Fruit fly (Drosophila melanogaster) whole organism, embryonic: ENCODE data around the gene CG15696.
A peak's percentile ranks its signal among the peaks of the same experiment; 100 is the strongest.

Experiments
- BEAF-32 ChIP-seq: fragments of 200-800 bp; sonication (Bioruptor generic); optimal IDR thresholded peaks from 3 replicates; lab custom pipeline; 2017; ENCODE audit warnings: missing biosample characterization, missing genetic modification characterization, mild to moderate bottlenecking, moderate library complexity, missing genetic modification reagents
- BtbVII ChIP-seq: fragments of 200-800 bp; sonication (Bioruptor generic); optimal IDR thresholded peaks from 3 replicates; lab custom pipeline; 2017; ENCODE audit warnings: missing biosample characterization, mild to moderate bottlenecking, missing genetic modification characterization
- CG10321 ChIP-seq: fragments of 200-800 bp; sonication (Bioruptor generic); IDR thresholded peaks from 2 replicates; pipeline ENCODE4 v1.3.6; 2022; ENCODE audit warnings: missing biosample characterization, missing genetic modification characterization
- CG10366 ChIP-seq: fragments of 200-800 bp; sonication (Bioruptor generic); IDR thresholded peaks from 2 replicates; pipeline ENCODE4 v1.3.6; 2022; ENCODE audit warnings: missing biosample characterization, missing genetic modification characterization
- CG10462 ChIP-seq: fragments of 200-800 bp; sonication (Bioruptor generic); optimal IDR thresholded peaks from 2 replicates; lab custom pipeline; 2016; ENCODE audit warnings: missing biosample characterization, missing genetic modification characterization
- CG10959 ChIP-seq: fragments of 200-800 bp; sonication (Bioruptor generic); IDR thresholded peaks from 2 replicates; pipeline ENCODE4 v1.3.6; 2022; ENCODE audit warnings: missing biosample characterization, missing genetic modification characterization
- CG13296 ChIP-seq: fragments of 200-800 bp; sonication (Bioruptor generic); optimal IDR thresholded peaks from 3 replicates; lab custom pipeline; 2018; ENCODE audit warnings: missing biosample characterization, mild to moderate bottlenecking, missing genetic modification characterization
- CG14014 ChIP-seq: fragments of 200-800 bp; sonication (Bioruptor generic); IDR thresholded peaks from 2 replicates; pipeline ENCODE4 v1.3.6; 2022; ENCODE audit warnings: missing biosample characterization, missing genetic modification characterization
- CG14710 ChIP-seq: fragments of 200-800 bp; sonication (Bioruptor generic); optimal IDR thresholded peaks from 3 replicates; lab custom pipeline; 2019; ENCODE audit warnings: missing biosample characterization, mild to moderate bottlenecking, missing genetic modification characterization, moderate library complexity
- CG18476 ChIP-seq: fragments of 200-800 bp; sonication (Bioruptor generic); optimal IDR thresholded peaks from 2 replicates; lab custom pipeline; 2016; ENCODE audit warnings: missing biosample characterization, mild to moderate bottlenecking, missing genetic modification characterization
- CG2120 ChIP-seq: fragments of 200-800 bp; sonication (Bioruptor generic); optimal IDR thresholded peaks from 3 replicates; lab custom pipeline; 2016; ENCODE audit warnings: missing biosample characterization, missing genetic modification characterization
- CG31365 ChIP-seq: fragments of 200-800 bp; sonication (Bioruptor generic); optimal IDR thresholded peaks from 2 replicates; lab custom pipeline; 2018; ENCODE audit warnings: missing biosample characterization, mild to moderate bottlenecking, missing genetic modification characterization
- CG3726 ChIP-seq: fragments of 200-800 bp; sonication (Bioruptor generic); IDR thresholded peaks from 3 replicates; pipeline ENCODE4, ENCODE4 v1.3.6; 2022; ENCODE audit warnings: missing biosample characterization, missing genetic modification characterization
- CG3995 ChIP-seq: fragments of 200-800 bp; sonication (Bioruptor generic); optimal IDR thresholded peaks from 3 replicates; lab custom pipeline; 2016; ENCODE audit warnings: missing biosample characterization, missing genetic modification characterization
- CG4328 ChIP-seq: fragments of 200-800 bp; sonication (Bioruptor generic); optimal IDR thresholded peaks from 3 replicates; lab custom pipeline; 2017; ENCODE audit warnings: missing biosample characterization, missing genetic modification reagents, missing genetic modification characterization
- CG5953 ChIP-seq: fragments of 200-800 bp; sonication (Bioruptor generic); IDR thresholded peaks from 2 replicates; pipeline ENCODE4 v1.3.6; 2022; ENCODE audit warnings: missing biosample characterization, missing genetic modification characterization
- CG6654 ChIP-seq: fragments of 200-800 bp; sonication (Bioruptor generic); optimal IDR thresholded peaks from 2 replicates; lab custom pipeline; 2017; ENCODE audit warnings: missing biosample characterization, mild to moderate bottlenecking, missing genetic modification characterization
- CG6765 ChIP-seq: fragments of 200-800 bp; sonication (Bioruptor generic); optimal IDR thresholded peaks from 3 replicates; lab custom pipeline; 2017; ENCODE audit warnings: missing biosample characterization, mild to moderate bottlenecking, missing genetic modification characterization
- CG8478 ChIP-seq: fragments of >200 bp; optimal IDR thresholded peaks from 2 replicates; lab custom pipeline; 2018
- CG9797 ChIP-seq: fragments of 200-800 bp; sonication (Bioruptor generic); optimal IDR thresholded peaks from 3 replicates; lab custom pipeline; 2018; ENCODE audit warnings: missing biosample characterization, mild to moderate bottlenecking, missing genetic modification characterization
- Deaf1 ChIP-seq: fragments of 200-800 bp; optimal IDR thresholded peaks from 3 replicates; lab custom pipeline; 2019; ENCODE audit warnings: missing biosample characterization, mild to moderate bottlenecking, missing genetic modification characterization, moderate library complexity
- Drgx ChIP-seq: fragments of 200-800 bp; sonication (Bioruptor generic); IDR thresholded peaks from 2 replicates; pipeline ENCODE4 v1.3.6; 2022; ENCODE audit warnings: missing biosample characterization, missing genetic modification characterization
- Gsc ChIP-seq: fragments of 200-800 bp; sonication (Bioruptor generic); IDR thresholded peaks from 2 replicates; pipeline ENCODE4 v1.3.6; 2022; ENCODE audit warnings: missing biosample characterization, missing genetic modification characterization
- HHEX ChIP-seq: fragments of 200-800 bp; sonication (Bioruptor generic); optimal IDR thresholded peaks from 3 replicates; lab custom pipeline; 2017; ENCODE audit warnings: missing biosample characterization, mild to moderate bottlenecking, missing genetic modification characterization, missing genetic modification reagents
- Hand ChIP-seq: fragments of 200-800 bp; sonication (Bioruptor generic); optimal IDR thresholded peaks from 2 replicates; lab custom pipeline; 2017; ENCODE audit warnings: mild to moderate bottlenecking, missing biosample characterization, missing genetic modification reagents, missing genetic modification characterization
- Hey ChIP-seq: fragments of 200-800 bp; sonication (Bioruptor generic); optimal IDR thresholded peaks from 3 replicates; lab custom pipeline; 2018; ENCODE audit warnings: missing biosample characterization, mild to moderate bottlenecking, missing genetic modification characterization
- Jarid2 ChIP-seq: fragments of 200-800 bp; sonication (Bioruptor generic); optimal IDR thresholded peaks from 3 replicates; lab custom pipeline; 2017; ENCODE audit warnings: mild to moderate bottlenecking, missing biosample characterization, missing genetic modification reagents, missing genetic modification characterization
- Mad ChIP-seq: fragments of 200-800 bp; sonication (Bioruptor generic); optimal IDR thresholded peaks from 2 replicates; lab custom pipeline; 2016; ENCODE audit warnings: missing biosample characterization, missing genetic modification characterization
- NFAT ChIP-seq: fragments of 200-800 bp; sonication (Bioruptor generic); IDR thresholded peaks from 2 replicates; pipeline ENCODE4 v1.3.6; 2022; ENCODE audit warnings: missing biosample characterization, missing genetic modification characterization
- Oli ChIP-seq: fragments of 200-800 bp; sonication (Bioruptor generic); optimal IDR thresholded peaks from 2 replicates; lab custom pipeline; 2018; ENCODE audit warnings: missing biosample characterization, mild to moderate bottlenecking, missing genetic modification characterization, moderate library complexity
- Sry-β ChIP-seq: fragments of 200-800 bp; sonication (Bioruptor generic); optimal IDR thresholded peaks from 2 replicates; lab custom pipeline; 2018; ENCODE audit warnings: missing biosample characterization, mild to moderate bottlenecking, missing genetic modification characterization, moderate library complexity
- al ChIP-seq: fragments of 200-800 bp; sonication (Bioruptor generic); IDR thresholded peaks from 2 replicates; pipeline ENCODE4 v1.3.6; 2022; ENCODE audit warnings: missing biosample characterization, missing genetic modification characterization
- amos ChIP-seq: fragments of 200-800 bp; sonication (Bioruptor generic); IDR thresholded peaks from 2 replicates; pipeline ENCODE4 v1.3.6; 2022; ENCODE audit warnings: missing biosample characterization, missing genetic modification characterization; ENCODE audit not compliant: partially characterized antibody
- bigmax ChIP-seq: fragments of 200-800 bp; sonication (Bioruptor generic); optimal IDR thresholded peaks from 2 replicates; lab custom pipeline; 2018; ENCODE audit warnings: missing biosample characterization, mild to moderate bottlenecking, missing genetic modification characterization
- dan ChIP-seq: fragments of 200-800 bp; sonication (Bioruptor generic); IDR thresholded peaks from 2 replicates; pipeline ENCODE4 v1.3.6; 2022; ENCODE audit warnings: missing biosample characterization, missing genetic modification characterization
- disco-r ChIP-seq: fragments of 200-800 bp; sonication (Bioruptor generic); optimal IDR thresholded peaks from 2 replicates; lab custom pipeline; 2016; ENCODE audit warnings: missing biosample characterization, missing genetic modification characterization
- dm ChIP-seq: fragments of 200-800 bp; sonication (Bioruptor generic); optimal IDR thresholded peaks from 3 replicates; lab custom pipeline; 2016; ENCODE audit warnings: missing biosample characterization, missing genetic modification characterization
- dmrt11E ChIP-seq: fragments of 200-800 bp; sonication (Bioruptor generic); optimal IDR thresholded peaks from 3 replicates; lab custom pipeline; 2018; ENCODE audit warnings: missing biosample characterization, mild to moderate bottlenecking, missing genetic modification characterization, moderate library complexity
- gt ChIP-seq: fragments of 200-800 bp; sonication (Bioruptor generic); IDR thresholded peaks from 2 replicates; pipeline ENCODE4 v1.3.6; 2022; ENCODE audit warnings: missing biosample characterization, missing genetic modification characterization
- ind ChIP-seq: fragments of 200-800 bp; sonication (Bioruptor generic); optimal IDR thresholded peaks from 3 replicates; lab custom pipeline; 2016; ENCODE audit warnings: missing biosample characterization, missing genetic modification characterization
- jing ChIP-seq: fragments of 200-800 bp; sonication (Bioruptor generic); optimal IDR thresholded peaks from 2 replicates; lab custom pipeline; 2018; ENCODE audit warnings: missing biosample characterization, mild to moderate bottlenecking, missing genetic modification characterization
- luna ChIP-seq: fragments of 200-800 bp; sonication (Bioruptor generic); optimal IDR thresholded peaks from 2 replicates; lab custom pipeline; 2016; ENCODE audit warnings: missing biosample characterization, missing genetic modification characterization
- otp ChIP-seq: fragments of 200-800 bp; sonication (Bioruptor generic); IDR thresholded peaks from 3 replicates; pipeline ENCODE4, ENCODE4 v1.3.6; 2022; ENCODE audit warnings: missing biosample characterization, missing genetic modification characterization
- pb ChIP-seq: fragments of 200-800 bp; sonication (Bioruptor generic); optimal IDR thresholded peaks from 3 replicates; lab custom pipeline; 2016; ENCODE audit warnings: missing biosample characterization, missing genetic modification characterization
- repo ChIP-seq: fragments of 200-800 bp; sonication (Bioruptor generic); optimal IDR thresholded peaks from 2 replicates; lab custom pipeline; 2016; ENCODE audit warnings: missing biosample characterization, missing genetic modification characterization
- rib ChIP-seq: fragments of 200-800 bp; sonication (Bioruptor generic); IDR thresholded peaks from 2 replicates; pipeline ENCODE4 v1.3.6; 2022; ENCODE audit warnings: missing biosample characterization, missing genetic modification characterization
- row ChIP-seq: fragments of 200-800 bp; sonication (Bioruptor generic); IDR thresholded peaks from 3 replicates; pipeline ENCODE4 v1.3.6; 2022; ENCODE audit warnings: missing biosample characterization, missing genetic modification characterization
- sim ChIP-seq: fragments of 200-800 bp; sonication (Bioruptor generic); IDR thresholded peaks from 2 replicates; pipeline ENCODE4 v1.3.6; 2022; ENCODE audit warnings: missing biosample characterization, missing genetic modification characterization
- trem ChIP-seq: fragments of 200-800 bp; optimal IDR thresholded peaks from 3 replicates; lab custom pipeline; 2019; ENCODE audit warnings: missing biosample characterization, mild to moderate bottlenecking, missing genetic modification characterization, moderate library complexity
- vvl ChIP-seq: fragments of 200-800 bp; sonication (Bioruptor generic); IDR thresholded peaks from 2 replicates; pipeline ENCODE4 v1.3.6; 2022; ENCODE audit warnings: missing biosample characterization, missing genetic modification characterization
- wek ChIP-seq: fragments of 200-800 bp; sonication (Bioruptor generic); optimal IDR thresholded peaks from 3 replicates; lab custom pipeline; 2018; ENCODE audit warnings: missing biosample characterization, mild to moderate bottlenecking, missing genetic modification characterization, moderate library complexity
- yki ChIP-seq: fragments of >200 bp; optimal IDR thresholded peaks from 3 replicates; lab custom pipeline; 2018

CG15696 gene

dm6 chr3R:20830153-20830695, 16.6 kb upstream of the CG15696 start, which contains the start of gene Adss (continued):
- TF ChIP-seq CG31365: no peak
- no peak for TF ChIP-seq Hey (tag; lab: Kevin White, UChicago)
- TF ChIP-seq CG10321: no peak
- peak; percentile 52; the same call in 1 of the 2 replicates for TF ChIP-seq rib (GFP tag; lab: Robert Waterston, UW)
- peak; percentile 82 for TF ChIP-seq Jarid2
- peak; percentile 21 for TF ChIP-seq luna (GFP tag; lab: Kevin White, UChicago)
- TF ChIP-seq disco-r (GFP tag; lab: Kevin White, UChicago): peak; percentile 9
- peak; percentile 46 for TF ChIP-seq trem (tag; lab: Kevin White, UChicago)
- peak; percentile 75 for TF ChIP-seq dm (GFP tag; lab: Kevin White, UChicago)
- TF ChIP-seq Hand (GFP tag; lab: Kevin White, UChicago): peak; percentile 47
- peak; percentile 41; the same call in 1 of the 2 replicates for TF ChIP-seq NFAT (GFP tag; lab: Robert Waterston, UW)
- TF ChIP-seq repo (GFP tag; lab: Kevin White, UChicago): peak; percentile 7
- TF ChIP-seq HHEX (GFP tag; lab: Kevin White, UChicago): no peak
- no peak for TF ChIP-seq Oli (tag; lab: Kevin White, UChicago)
- no peak for TF ChIP-seq CG5953 (GFP tag; lab: Robert Waterston, UW)
- no peak for TF ChIP-seq CG13296 (GFP tag; lab: Kevin White, UChicago)
- peak; percentile 21 for TF ChIP-seq CG14710 (tag; lab: Kevin White, UChicago)
- TF ChIP-seq CG3726 (GFP tag; lab: Robert Waterston, UW): no peak
- peak; percentile 78 for TF ChIP-seq Deaf1 (tag; lab: Kevin White, UChicago)
- peak; percentile 1 for TF ChIP-seq pb (GFP tag; lab: Kevin White, UChicago)
- no peak for TF ChIP-seq jing
- no peak for TF ChIP-seq CG18476 (GFP tag; lab: Kevin White, UChicago)
- TF ChIP-seq dmrt11E (tag; lab: Kevin White, UChicago): no peak
- peak; percentile 13 for TF ChIP-seq wek (GFP tag; lab: Kevin White, UChicago)
- no peak for TF ChIP-seq dan (GFP tag; lab: Robert Waterston, UW)
- TF ChIP-seq Drgx: no peak
- no peak for TF ChIP-seq CG10959
- peak; percentile 49; the same call in 1 of the 2 replicates for TF ChIP-seq amos
- TF ChIP-seq CG8478: no peak
- TF ChIP-seq sim (GFP tag; lab: Robert Waterston, UW): 0 out of 2 replicates have a peak, but pooled peaks have one; percentile 14
- TF ChIP-seq CG3995 (GFP tag; lab: Kevin White, UChicago): no peak
- no peak for TF ChIP-seq yki (lab: Kevin White, UChicago)
- peak; percentile 43 for TF ChIP-seq BtbVII (GFP tag; lab: Kevin White, UChicago)
- peak; percentile 89 for TF ChIP-seq CG9797 (GFP tag; lab: Kevin White, UChicago)
- TF ChIP-seq otp (GFP tag; lab: Robert Waterston, UW): no peak
- TF ChIP-seq BEAF-32 (GFP tag; lab: Kevin White, UChicago): peak; percentile 21
- peak; percentile 15; the same call in 1 of the 2 replicates for TF ChIP-seq al (GFP tag; lab: Robert Waterston, UW)
- TF ChIP-seq vvl (GFP tag; lab: Robert Waterston, UW): peak; percentile 41; the same call in 1 of the 2 replicates
- no peak for TF ChIP-seq bigmax
- TF ChIP-seq ind: no peak
- TF ChIP-seq gt (GFP tag; lab: Robert Waterston, UW): no peak
- peak; percentile 48 for TF ChIP-seq CG6765
- peak; percentile 51 for TF ChIP-seq Mad
- TF ChIP-seq CG2120 (GFP tag; lab: Kevin White, UChicago): no peak
- peak; percentile 53; the same call in 2 of the 3 replicates for TF ChIP-seq row (GFP tag; lab: Robert Waterston, UW)
- no peak for TF ChIP-seq CG4328 (GFP tag; lab: Kevin White, UChicago)
- TF ChIP-seq CG10462 (GFP tag; lab: Kevin White, UChicago): no peak
- no peak for TF ChIP-seq CG14014 (GFP tag; lab: Robert Waterston, UW)
- no peak for TF ChIP-seq Gsc
- no peak for TF ChIP-seq Sry-β (GFP tag; lab: Kevin White, UChicago)
- TF ChIP-seq CG10366 (GFP tag; lab: Robert Waterston, UW): no peak; the same call in 1 of the 2 replicates
- TF ChIP-seq CG6654 (GFP tag; lab: Kevin White, UChicago): no peak
